Fruit fly (Drosophila melanogaster): ENCODE data around the gene CG1607.

Gene CG1607

DNA sequence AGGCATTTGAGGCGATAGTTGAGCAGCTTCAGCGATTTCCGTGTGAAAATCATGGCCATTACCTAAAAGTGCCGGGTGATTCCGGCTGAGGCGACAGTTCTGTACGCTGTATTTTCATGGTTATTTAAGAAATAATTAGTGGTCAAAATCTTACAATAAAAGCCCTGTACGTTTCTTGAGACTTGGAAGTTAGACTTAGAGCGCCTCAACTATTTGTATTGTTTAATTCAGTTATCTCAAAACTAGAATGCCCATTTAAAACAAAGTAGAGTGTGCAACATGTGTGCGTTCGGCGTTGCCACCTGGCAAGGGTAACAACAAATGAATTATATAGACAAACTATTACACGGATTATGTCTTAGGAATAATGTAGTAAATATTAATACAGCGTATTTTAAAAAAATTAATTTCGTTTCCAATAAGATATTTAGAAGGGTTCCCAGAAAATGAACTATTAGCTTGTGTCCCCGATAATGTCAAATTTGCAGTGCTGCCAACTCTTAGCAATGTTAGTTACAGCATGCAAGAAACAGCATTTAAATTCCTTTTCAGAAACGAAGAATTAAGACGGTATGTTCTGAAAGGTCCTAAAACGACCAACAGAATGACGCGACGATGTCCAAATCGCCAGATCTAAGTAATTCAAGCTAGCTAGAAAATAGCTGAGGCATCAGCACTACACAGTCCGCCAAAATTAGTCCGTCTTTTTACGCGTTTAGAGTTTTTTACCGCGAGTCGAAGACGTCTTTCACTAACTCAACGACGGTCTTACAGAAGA lies 22.8 kb downstream of the CG1607 start, which contains the start of gene Gprk2 (continued):
- TF ChIP-seq CG32006 (GFP tag; optimal IDR thresholded peaks at IDR 0.05) (peak; percentile 100), achi (GFP tag; optimal IDR thresholded peaks at IDR 0.05) (peak; percentile 100), Hr4 (GFP tag; optimal IDR thresholded peaks at IDR 0.05) (peak; percentile 100), net (GFP tag; optimal IDR thresholded peaks at IDR 0.05) (peak; percentile 100), CG10669 (GFP tag; optimal IDR thresholded peaks at IDR 0.05) (peak; percentile 100), topi (GFP tag; optimal IDR thresholded peaks at IDR 0.05) (peak; percentile 100), acj6 (GFP tag; optimal IDR thresholded peaks at IDR 0.05) (peak; percentile 100), OdsH (GFP tag; optimal IDR thresholded peaks at IDR 0.05) (peak; percentile 100), CG1621 (tag; optimal IDR thresholded peaks at IDR 0.05) (peak; percentile 100), lz (GFP tag; optimal IDR thresholded peaks at IDR 0.05) (peak; percentile 100)

dm6 chr3R:31405277-31406207 lies 23.6 kb downstream of the CG1607 start, which contains the start of gene PNPase:
Gene PNPase (minus strand): TSS chr3R:31405452.
- TF ChIP-seq ss (GFP tag; optimal IDR thresholded peaks at IDR 0.05) (peak in 1 of 2 experiments; percentile 32), Eip78C (GFP tag) (peak; percentile 35), CG8119 (GFP tag; IDR thresholded peaks at IDR 0.05) (peak; percentile 65; the same call in 2 of the 3 replicates), cyc (GFP tag; optimal IDR thresholded peaks at IDR 0.05) (no peak), spab (GFP tag; optimal IDR thresholded peaks at IDR 0.05) (no peak), eg (GFP tag; IDR thresholded peaks at IDR 0.05) (peak; percentile 26; the same call in 1 of the 3 replicates), svp (GFP tag) (peak; percentile 82), fkh (GFP tag; optimal IDR thresholded peaks at IDR 0.05) (no peak), Ets96B (tag; optimal IDR thresholded peaks at IDR 0.05) (no peak), dsx (GFP tag; optimal IDR thresholded peaks at IDR 0.05; ENCODE audit: poor library complexity, severe bottlenecking) (no peak), CG6854 (GFP tag; optimal IDR thresholded peaks at IDR 0.05) (peak; percentile 44), CG16779 (tag; optimal IDR thresholded peaks at IDR 0.05) (no peak), CG9139 (GFP tag; optimal IDR thresholded peaks at IDR 0.05) (peak; percentile 30), CG3032 (tag; optimal IDR thresholded peaks at IDR 0.05) (no peak), Lpt (GFP tag; optimal IDR thresholded peaks at IDR 0.05) (no peak), CG6163 (GFP tag; IDR thresholded peaks at IDR 0.05) (0 out of 3 replicates have a peak, but pooled peaks have one; percentile 4), CG15336 (GFP tag; IDR thresholded peaks at IDR 0.05) (peak; percentile 64), Sox102F (GFP tag; optimal IDR thresholded peaks at IDR 0.05) (peak; percentile 26), Hr38 (GFP tag; optimal IDR thresholded peaks at IDR 0.05) (no peak), Eip75B (GFP tag; optimal IDR thresholded peaks at IDR 0.05) (no peak), fd85E (GFP tag; optimal IDR thresholded peaks at IDR 0.05) (no peak), Met (GFP tag; optimal IDR thresholded peaks at IDR 0.05) (no peak), Blimp-1 (GFP tag; optimal IDR thresholded peaks at IDR 0.05) (peak; percentile 13), Sox14 (GFP tag; optimal IDR thresholded peaks at IDR 0.05) (no peak), salr (GFP tag; optimal IDR thresholded peaks at IDR 0.05) (no peak), CG4318 (GFP tag; optimal IDR thresholded peaks at IDR 0.05) (no peak), CG1621 (tag; optimal IDR thresholded peaks at IDR 0.05) (peak; percentile 81), Ets21C (GFP tag; optimal IDR thresholded peaks at IDR 0.05) (no peak), CG6276 (GFP tag; optimal IDR thresholded peaks at IDR 0.05) (peak; percentile 67)

Data from whole organism, prepupa.